Fruit fly (Drosophila melanogaster) whole organism, embryonic: ENCODE measurements around the gene CG8562.

Experiments
- B-H2 ChIP-seq: fragments of 200-800 bp; sonication (Bioruptor generic); optimal IDR thresholded peaks from 2 replicates; lab custom pipeline; 2018; ENCODE audit warnings: missing biosample characterization, mild to moderate bottlenecking, missing genetic modification characterization
- BtbVII ChIP-seq: fragments of 200-800 bp; sonication (Bioruptor generic); optimal IDR thresholded peaks from 3 replicates; lab custom pipeline; 2017; ENCODE audit warnings: missing biosample characterization, mild to moderate bottlenecking, missing genetic modification characterization
- CG10565 ChIP-seq: fragments of 200-800 bp; sonication (Bioruptor generic); optimal IDR thresholded peaks from 3 replicates; lab custom pipeline; 2016; ENCODE audit warnings: missing biosample characterization, mild to moderate bottlenecking, missing genetic modification characterization
- CG11456 ChIP-seq: fragments of 200-800 bp; sonication (Bioruptor generic); IDR thresholded peaks from 3 replicates; pipeline ENCODE4 v1.3.6; 2022; ENCODE audit warnings: missing biosample characterization, missing genetic modification characterization
- CG12071 ChIP-seq: fragments of 200-800 bp; sonication (Bioruptor generic); optimal IDR thresholded peaks from 3 replicates; lab custom pipeline; 2018; ENCODE audit warnings: missing biosample characterization, mild to moderate bottlenecking, missing genetic modification characterization
- CG13287 ChIP-seq: fragments of 200-800 bp; sonication (Bioruptor generic); IDR thresholded peaks from 2 replicates; pipeline ENCODE4 v1.3.6; 2022; ENCODE audit warnings: missing biosample characterization, missing genetic modification characterization; ENCODE audit not compliant: partially characterized antibody
- CG15479 ChIP-seq: fragments of 200-800 bp; sonication (Bioruptor generic); optimal IDR thresholded peaks from 3 replicates; lab custom pipeline; 2019; ENCODE audit warnings: missing biosample characterization, mild to moderate bottlenecking, missing genetic modification characterization, moderate library complexity
- CG1647 ChIP-seq: fragments of 200-800 bp; sonication (Bioruptor generic); optimal IDR thresholded peaks from 3 replicates; lab custom pipeline; 2016; ENCODE audit warnings: missing biosample characterization, missing genetic modification characterization
- CG18599 ChIP-seq: fragments of 200-800 bp; sonication (Bioruptor generic); optimal IDR thresholded peaks from 3 replicates; lab custom pipeline; 2017; ENCODE audit warnings: missing biosample characterization, missing genetic modification characterization, mild to moderate bottlenecking, moderate library complexity, missing genetic modification reagents
- CG34376 ChIP-seq: fragments of 200-800 bp; sonication (Bioruptor generic); optimal IDR thresholded peaks from 2 replicates; lab custom pipeline; 2018; ENCODE audit warnings: missing biosample characterization, mild to moderate bottlenecking, missing genetic modification characterization
- CG3847 ChIP-seq: fragments of 200-800 bp; sonication (Bioruptor generic); IDR thresholded peaks from 2 replicates; pipeline ENCODE4 v1.3.6; 2022; ENCODE audit warnings: missing biosample characterization, missing genetic modification characterization
- CG4854 ChIP-seq: fragments of 200-800 bp; sonication (Bioruptor generic); optimal IDR thresholded peaks from 2 replicates; lab custom pipeline; 2016; ENCODE audit warnings: missing biosample characterization, missing genetic modification characterization, inconsistent platforms
- CG6813 ChIP-seq: fragments of 200-800 bp; sonication (Bioruptor generic); optimal IDR thresholded peaks from 2 replicates; lab custom pipeline; 2017; ENCODE audit warnings: missing biosample characterization, missing genetic modification characterization, mild to moderate bottlenecking, moderate library complexity, missing genetic modification reagents
- CG7839 ChIP-seq: fragments of 200-800 bp; sonication (Bioruptor generic); optimal IDR thresholded peaks from 3 replicates; lab custom pipeline; 2018; ENCODE audit warnings: missing biosample characterization, mild to moderate bottlenecking, missing genetic modification characterization, moderate library complexity
- CG7928 ChIP-seq: fragments of 200-800 bp; sonication (Bioruptor generic); optimal IDR thresholded peaks from 2 replicates; lab custom pipeline; 2017; ENCODE audit warnings: missing biosample characterization, mild to moderate bottlenecking, missing genetic modification characterization
- CG7963 ChIP-seq: fragments of 200-800 bp; sonication (Bioruptor generic); IDR thresholded peaks from 3 replicates; pipeline ENCODE4 v1.3.6; 2022; ENCODE audit warnings: missing biosample characterization, missing genetic modification characterization; ENCODE audit not compliant: partially characterized antibody
- CG7987 ChIP-seq: fragments of 200-800 bp; sonication (Bioruptor generic); optimal IDR thresholded peaks from 2 replicates; lab custom pipeline; 2018; ENCODE audit warnings: missing biosample characterization, mild to moderate bottlenecking, missing genetic modification characterization, moderate library complexity
- CG8089 ChIP-seq: fragments of 200-800 bp; sonication (Bioruptor generic); optimal IDR thresholded peaks from 3 replicates; lab custom pipeline; 2016; ENCODE audit warnings: missing biosample characterization, missing genetic modification characterization
- GATAe ChIP-seq: fragments of 200-800 bp; sonication (Bioruptor generic); conservative IDR thresholded peaks from 2 replicates; pipeline ENCODE4 v1.3.6; 2022; ENCODE audit warnings: missing biosample characterization, missing genetic modification characterization
- HHEX ChIP-seq: fragments of 200-800 bp; sonication (Bioruptor generic); optimal IDR thresholded peaks from 3 replicates; lab custom pipeline; 2017; ENCODE audit warnings: missing biosample characterization, mild to moderate bottlenecking, missing genetic modification characterization, missing genetic modification reagents
- Hey ChIP-seq: fragments of 200-800 bp; sonication (Bioruptor generic); optimal IDR thresholded peaks from 3 replicates; lab custom pipeline; 2018; ENCODE audit warnings: missing biosample characterization, mild to moderate bottlenecking, missing genetic modification characterization
- Hr78 ChIP-seq, 2 experiments: fragments of 200-800 bp in 1 of 2; fragments of >200 bp in 1 of 2; sonication (Bioruptor generic) in 1 of 2; optimal IDR thresholded peaks; 2 replicates each; lab custom pipeline; 2017 to 2019; ENCODE audit warnings: missing biosample characterization in 2 of 2, missing genetic modification characterization in 2 of 2, mild to moderate bottlenecking in 1 of 2, moderate library complexity in 1 of 2
- Med ChIP-seq: fragments of 200-800 bp; sonication (Bioruptor generic); peaks from one replicate; lab custom pipeline; 2016; ENCODE audit warnings: missing biosample characterization, missing genetic modification characterization, mild to moderate bottlenecking, inconsistent platforms, moderate library complexity
- NC2α ChIP-seq: fragments of 200-800 bp; sonication (Bioruptor generic); optimal IDR thresholded peaks from 2 replicates; lab custom pipeline; 2016; ENCODE audit warnings: missing biosample characterization, missing genetic modification characterization
- NFAT ChIP-seq: fragments of 200-800 bp; sonication (Bioruptor generic); IDR thresholded peaks from 2 replicates; pipeline ENCODE4 v1.3.6; 2022; ENCODE audit warnings: missing biosample characterization, missing genetic modification characterization
- Neu2 ChIP-seq: fragments of 200-800 bp; sonication (Bioruptor generic); optimal IDR thresholded peaks from 3 replicates; lab custom pipeline; 2016; ENCODE audit warnings: missing biosample characterization, missing genetic modification characterization, borderline replicate concordance
- Opbp ChIP-seq: fragments of 200-800 bp; sonication (Bioruptor generic); IDR thresholded peaks from 3 replicates; pipeline ENCODE4 v1.3.6; 2022; ENCODE audit warnings: missing biosample characterization, missing genetic modification characterization; ENCODE audit not compliant: partially characterized antibody
- Scr ChIP-seq: fragments of 200-800 bp; sonication (Bioruptor generic); IDR thresholded peaks from 2 replicates; pipeline ENCODE4 v1.3.6; 2022; ENCODE audit warnings: missing biosample characterization, missing genetic modification characterization; ENCODE audit not compliant: partially characterized antibody
- Tbp ChIP-seq: fragments of >200 bp; optimal IDR thresholded peaks from 2 replicates; lab custom pipeline; 2018; ENCODE audit warnings: missing biosample characterization, missing genetic modification characterization
- Vsx1 ChIP-seq: fragments of 200-800 bp; sonication (Bioruptor generic); optimal IDR thresholded peaks from 2 replicates; lab custom pipeline; 2017; ENCODE audit warnings: missing biosample characterization, mild to moderate bottlenecking, missing genetic modification characterization, missing genetic modification reagents
- amos ChIP-seq: fragments of 200-800 bp; sonication (Bioruptor generic); IDR thresholded peaks from 2 replicates; pipeline ENCODE4 v1.3.6; 2022; ENCODE audit warnings: missing biosample characterization, missing genetic modification characterization; ENCODE audit not compliant: partially characterized antibody
- caup ChIP-seq: fragments of 200-800 bp; sonication (Bioruptor generic); optimal IDR thresholded peaks from 3 replicates; lab custom pipeline; 2017; ENCODE audit warnings: missing biosample characterization, mild to moderate bottlenecking, missing genetic modification characterization, moderate library complexity; ENCODE audit not compliant: severe bottlenecking
- chm ChIP-seq: fragments of 200-800 bp; sonication (Bioruptor generic); IDR thresholded peaks from 2 replicates; pipeline ENCODE4 v1.3.6; 2022; ENCODE audit warnings: missing biosample characterization, missing genetic modification characterization
- crc ChIP-seq: fragments of 200-800 bp; sonication (Bioruptor generic); optimal IDR thresholded peaks from 2 replicates; lab custom pipeline; 2016; ENCODE audit warnings: missing biosample characterization, missing genetic modification characterization
- cwo ChIP-seq: fragments of 200-800 bp; sonication (Bioruptor generic); optimal IDR thresholded peaks from 3 replicates; lab custom pipeline; 2017; ENCODE audit warnings: missing biosample characterization, missing genetic modification characterization, mild to moderate bottlenecking, moderate library complexity, missing genetic modification reagents
- dimm ChIP-seq: fragments of 200-800 bp; sonication (Bioruptor generic); IDR thresholded peaks from 2 replicates; pipeline ENCODE4 v1.3.6; 2022; ENCODE audit warnings: missing biosample characterization, missing genetic modification characterization
- dpn ChIP-seq, 2 experiments: fragments of 200-800 bp; sonication (Bioruptor generic); optimal IDR thresholded peaks; 3 replicates each; lab custom pipeline; 2016; ENCODE audit warnings: missing biosample characterization in 2 of 2, missing genetic modification characterization in 2 of 2
- exex ChIP-seq: fragments of 200-800 bp; sonication (Bioruptor generic); optimal IDR thresholded peaks from 4 replicates; lab custom pipeline; 2018; ENCODE audit warnings: missing biosample characterization, mild to moderate bottlenecking, missing genetic modification characterization, moderate library complexity
- fru ChIP-seq: fragments of >200 bp; optimal IDR thresholded peaks from 2 replicates; lab custom pipeline; 2017
- grn ChIP-seq: fragments of 200-800 bp; sonication (Bioruptor generic); optimal IDR thresholded peaks from 3 replicates; lab custom pipeline; 2017; ENCODE audit warnings: missing biosample characterization, missing genetic modification characterization
- mirr ChIP-seq: fragments of 200-800 bp; sonication (Bioruptor generic); optimal IDR thresholded peaks from 3 replicates; lab custom pipeline; 2018; ENCODE audit warnings: missing biosample characterization, mild to moderate bottlenecking, missing genetic modification characterization
- nmo ChIP-seq: fragments of 200-800 bp; sonication (Bioruptor generic); optimal IDR thresholded peaks from 2 replicates; lab custom pipeline; 2018; ENCODE audit warnings: missing biosample characterization, mild to moderate bottlenecking, missing genetic modification characterization, moderate library complexity
- nom ChIP-seq: fragments of 200-800 bp; sonication (Bioruptor generic); optimal IDR thresholded peaks from 2 replicates; lab custom pipeline; 2017; ENCODE audit warnings: missing biosample characterization, missing genetic modification characterization, mild to moderate bottlenecking, moderate library complexity, missing genetic modification reagents
- pb ChIP-seq: fragments of 200-800 bp; sonication (Bioruptor generic); optimal IDR thresholded peaks from 3 replicates; lab custom pipeline; 2016; ENCODE audit warnings: missing biosample characterization, missing genetic modification characterization
- schlank ChIP-seq: fragments of 200-800 bp; sonication (Bioruptor generic); optimal IDR thresholded peaks from 2 replicates; lab custom pipeline; 2018; ENCODE audit warnings: missing biosample characterization, mild to moderate bottlenecking, missing genetic modification characterization
- sens-2 ChIP-seq: fragments of 200-800 bp; sonication (Bioruptor generic); IDR thresholded peaks from 2 replicates; pipeline ENCODE4 v1.3.6; 2022; ENCODE audit warnings: missing biosample characterization, missing genetic modification characterization
- sob ChIP-seq: fragments of 200-800 bp; sonication (Bioruptor generic); IDR thresholded peaks from 2 replicates; pipeline ENCODE4 v1.3.6; 2022; ENCODE audit warnings: missing biosample characterization, missing genetic modification characterization
- ssp ChIP-seq: fragments of 200-800 bp; sonication (Bioruptor generic); IDR thresholded peaks from 2 replicates; pipeline ENCODE4 v1.3.6; 2022; ENCODE audit warnings: missing biosample characterization, missing genetic modification characterization
- sug ChIP-seq: fragments of 200-800 bp; optimal IDR thresholded peaks from 2 replicates; lab custom pipeline; 2019; ENCODE audit warnings: missing biosample characterization, mild to moderate bottlenecking, missing genetic modification characterization, moderate library complexity
- vnd ChIP-seq: fragments of 200-800 bp; sonication (Bioruptor generic); IDR thresholded peaks from 3 replicates; pipeline ENCODE4 v1.3.6; 2022; ENCODE audit warnings: missing biosample characterization, missing genetic modification characterization; ENCODE audit not compliant: partially characterized antibody

CG8562 gene

DNA sequence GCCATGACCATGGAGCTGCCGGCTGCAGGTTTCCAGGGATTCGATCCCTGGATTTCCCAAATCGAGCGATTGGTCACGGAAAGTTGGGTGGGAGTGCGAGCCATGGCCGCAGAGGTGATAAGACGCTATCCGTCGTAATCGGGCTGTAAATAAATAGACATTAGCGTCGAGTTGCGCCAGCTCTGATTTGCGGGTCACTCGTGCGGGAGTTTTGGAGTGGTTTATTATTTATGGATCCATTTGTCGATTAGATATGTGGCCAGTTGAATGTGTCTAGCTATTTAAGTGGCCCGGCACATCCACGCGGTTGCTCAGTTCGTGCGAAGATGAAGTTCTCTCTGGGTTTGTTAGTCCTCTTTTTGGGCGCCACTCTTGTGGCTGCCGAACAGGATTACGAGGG, at the start of gene CG8562:
CG8562 (plus strand) TSS at position 307 of the 400 bp plus-strand sequence.
- TF ChIP-seq dimm (GFP tag; lab: Robert Waterston, UW) = no peak
- TF ChIP-seq Hr78 (GFP tag; optimal IDR thresholded peaks at IDR 0.05; lab: Kevin White, UChicago) = peak in 1 of 2 experiments; percentile 5
- TF ChIP-seq Hey = peak; percentile 64
- TF ChIP-seq dpn (GFP tag; optimal IDR thresholded peaks at IDR 0.05; lab: Kevin White, UChicago) = no peak
- TF ChIP-seq CG3847 (GFP tag; lab: Robert Waterston, UW) = no peak
- peak; percentile 69; the same call in 1 of the 2 replicates for TF ChIP-seq sens-2 (GFP tag; lab: Robert Waterston, UW)
- TF ChIP-seq CG7839 = no peak
- TF ChIP-seq Tbp (GFP tag; lab: Kevin White, UChicago) = no peak
- TF ChIP-seq sug (tag; lab: Kevin White, UChicago) = peak; percentile 44
- TF ChIP-seq vnd (GFP tag; lab: Robert Waterston, UW) = peak; percentile 43; the same call in 2 of the 3 replicates
- TF ChIP-seq CG7963 (GFP tag; lab: Robert Waterston, UW) = no peak
- no peak for TF ChIP-seq NFAT (GFP tag; lab: Robert Waterston, UW)
- TF ChIP-seq Vsx1 (GFP tag; lab: Kevin White, UChicago) = peak; percentile 8
- no peak for TF ChIP-seq chm
- peak; percentile 33 for TF ChIP-seq grn
- TF ChIP-seq CG11456 (GFP tag; lab: Robert Waterston, UW) = no peak
- peak; percentile 54 for TF ChIP-seq mirr (GFP tag; lab: Kevin White, UChicago)
- no peak for TF ChIP-seq B-H2 (GFP tag; lab: Kevin White, UChicago)
- TF ChIP-seq CG34376 (GFP tag; lab: Kevin White, UChicago) = peak; percentile 13
- TF ChIP-seq Scr (GFP tag; lab: Robert Waterston, UW) = no peak
- peak; percentile 94 for TF ChIP-seq exex (tag; lab: Kevin White, UChicago)
- TF ChIP-seq crc (GFP tag; lab: Kevin White, UChicago) = no peak
- TF ChIP-seq CG10565 (GFP tag; lab: Kevin White, UChicago) = no peak
- no peak for TF ChIP-seq CG1647 (GFP tag; lab: Kevin White, UChicago)
- TF ChIP-seq CG8089 = no peak
- TF ChIP-seq fru (lab: Kevin White, UChicago) = no peak
- no peak for TF ChIP-seq nmo (GFP tag; lab: Kevin White, UChicago)
- no peak for TF ChIP-seq pb (GFP tag; lab: Kevin White, UChicago)
- TF ChIP-seq GATAe (GFP tag; lab: Robert Waterston, UW) = peak; percentile 52; the same call in 1 of the 2 replicates
- peak; percentile 14 for TF ChIP-seq cwo (GFP tag; lab: Kevin White, UChicago)

- TF ChIP-seq HHEX (GFP tag; lab: Kevin White, UChicago) (peak; percentile 10), Opbp (GFP tag; lab: Robert Waterston, UW) (no peak), CG13287 (GFP tag; lab: Robert Waterston, UW) (no peak), CG18599 (GFP tag; lab: Kevin White, UChicago) (peak; percentile 38), BtbVII (GFP tag; lab: Kevin White, UChicago) (peak; percentile 24), CG6813 (GFP tag; lab: Kevin White, UChicago) (peak; percentile 23), CG15479 (GFP tag; lab: Kevin White, UChicago) (no peak), Med (peak; percentile 36), ssp (GFP tag; lab: Robert Waterston, UW) (no peak), sob (0 out of 2 replicates have a peak, but pooled peaks have one; percentile 15), caup (GFP tag; lab: Kevin White, UChicago) (peak; percentile 6), Neu2 (GFP tag; lab: Kevin White, UChicago) (no peak), NC2α (GFP tag; lab: Kevin White, UChicago) (no peak), CG4854 (GFP tag; lab: Kevin White, UChicago) (no peak), CG7928 (no peak), amos (GFP tag; lab: Robert Waterston, UW) (no peak), CG7987 (GFP tag; lab: Kevin White, UChicago) (peak; percentile 27), nom (GFP tag; lab: Kevin White, UChicago) (no peak), CG12071 (GFP tag; lab: Kevin White, UChicago) (peak; percentile 32), schlank (tag; lab: Kevin White, UChicago) (no peak), CG7839 (no peak)
Measured at dm6 chr3L:7349311-7349710, 48.8 kb upstream of the CG8562 start.
